Worm (Caenorhabditis elegans) whole organism, early embryonic: ENCODE data around the gene zim-2.

Source experiments
- ama-1 ChIP-seq: fragments of 150-350 bp; optimal IDR thresholded peaks from 2 replicates; lab custom pipeline; 2014
- flt-1 ChIP-seq: fragments of 200-800 bp; sonication (Bioruptor generic); IDR thresholded peaks from 2 replicates; pipeline ENCODE4 v1.3.6; 2022; ENCODE audit warnings: missing genetic modification characterization, missing compliant biosample characterization
- scrt-1 ChIP-seq: fragments of 200-800 bp; sonication (Bioruptor generic); IDR thresholded peaks from 2 replicates; pipeline ENCODE4 v1.3.6; 2022; ENCODE audit warnings: missing genetic modification characterization, missing compliant biosample characterization
- tbx-11 ChIP-seq: fragments of 200-800 bp; sonication (Bioruptor generic); IDR thresholded peaks from 2 replicates; pipeline ENCODE4 v1.3.6; 2022; ENCODE audit warnings: missing genetic modification characterization, missing compliant biosample characterization

- TF ChIP-seq flt-1, result no peak
- no peak for TF ChIP-seq ama-1 (lab: Kevin White, UChicago)
- TF ChIP-seq tbx-11 (GFP tag; lab: Robert Waterston, UW), result no peak
- no peak for TF ChIP-seq scrt-1
Measured at ce11 chrIV:10589072-10589471, 34.0 kb downstream of the zim-2 start, which contains the start of gene C43F9.4.
